Fruit fly (Drosophila melanogaster): ENCODE measurements around the gene CG5541.

DNA sequence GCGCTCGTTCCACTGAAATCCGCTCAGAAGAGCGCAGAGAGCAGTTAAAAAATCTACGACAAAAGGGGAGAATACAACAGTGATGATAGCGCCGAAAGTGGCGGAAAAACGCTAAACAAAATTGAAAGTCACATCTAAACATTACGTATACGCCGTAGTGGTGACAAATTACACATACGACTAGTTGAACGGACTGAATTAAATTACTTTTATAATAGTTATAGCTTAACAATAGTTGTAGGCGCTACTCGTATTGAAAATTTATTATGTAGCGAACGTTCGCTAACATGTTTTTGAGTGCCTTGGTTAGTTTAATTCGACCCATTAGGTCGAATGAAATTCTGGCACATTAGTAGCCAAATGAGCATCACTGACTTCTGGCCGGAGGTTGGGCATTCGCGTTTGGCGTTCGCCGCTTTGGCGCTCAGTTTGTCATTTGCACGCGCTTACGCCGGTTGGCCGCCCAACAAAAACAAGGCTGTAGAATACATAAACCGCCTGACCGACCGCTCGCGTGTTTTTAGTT, at the start of gene CG5541:
- TF ChIP-seq CG11617 (GFP tag; optimal IDR thresholded peaks at IDR 0.05) (peak; percentile 77), cnc (optimal IDR thresholded peaks at IDR 0.05) (no peak), CG14711 (tag; optimal IDR thresholded peaks at IDR 0.05) (peak; percentile 35)
